Fruit fly (Drosophila melanogaster) whole organism, embryonic: ENCODE data around the gene Ir75b.

ENCODE experiments used
- CG10321 ChIP-seq: fragments of 200-800 bp; sonication (Bioruptor generic); IDR thresholded peaks from 2 replicates; pipeline ENCODE4 v1.3.6; 2022; ENCODE audit warnings: missing biosample characterization, missing genetic modification characterization
- CG12071 ChIP-seq: fragments of 200-800 bp; sonication (Bioruptor generic); optimal IDR thresholded peaks from 3 replicates; lab custom pipeline; 2018; ENCODE audit warnings: missing biosample characterization, mild to moderate bottlenecking, missing genetic modification characterization
- CG12299 ChIP-seq: fragments of 200-800 bp; sonication (Bioruptor generic); optimal IDR thresholded peaks from 2 replicates; lab custom pipeline; 2018; ENCODE audit warnings: missing biosample characterization, mild to moderate bottlenecking, missing genetic modification characterization
- CG12391 ChIP-seq: fragments of 200-800 bp; sonication (Bioruptor generic); optimal IDR thresholded peaks from 3 replicates; lab custom pipeline; 2018; ENCODE audit warnings: missing biosample characterization, mild to moderate bottlenecking, missing genetic modification characterization, moderate library complexity
- CG12659 ChIP-seq: fragments of 200-800 bp; sonication (Bioruptor generic); optimal IDR thresholded peaks from 3 replicates; lab custom pipeline; 2017; ENCODE audit warnings: mild to moderate bottlenecking, missing biosample characterization, missing genetic modification reagents, missing genetic modification characterization
- CG14014 ChIP-seq: fragments of 200-800 bp; sonication (Bioruptor generic); IDR thresholded peaks from 2 replicates; pipeline ENCODE4 v1.3.6; 2022; ENCODE audit warnings: missing biosample characterization, missing genetic modification characterization
- CG15011 ChIP-seq: fragments of 200-800 bp; sonication (Bioruptor generic); optimal IDR thresholded peaks from 3 replicates; lab custom pipeline; 2018; ENCODE audit warnings: missing biosample characterization, mild to moderate bottlenecking, missing genetic modification characterization
- CG15269 ChIP-seq: fragments of 200-800 bp; sonication (Bioruptor generic); optimal IDR thresholded peaks from 2 replicates; lab custom pipeline; 2018; ENCODE audit warnings: missing biosample characterization, mild to moderate bottlenecking, missing genetic modification characterization, moderate library complexity
- CG15514 ChIP-seq: fragments of 200-800 bp; sonication (Bioruptor generic); optimal IDR thresholded peaks from 3 replicates; lab custom pipeline; 2017; ENCODE audit warnings: missing biosample characterization, missing genetic modification characterization, mild to moderate bottlenecking, moderate library complexity, missing genetic modification reagents
- CG1602 ChIP-seq: fragments of 200-800 bp; sonication (Bioruptor generic); optimal IDR thresholded peaks from 3 replicates; lab custom pipeline; 2016; ENCODE audit warnings: missing biosample characterization, missing genetic modification characterization
- CG17361 ChIP-seq: fragments of 200-800 bp; sonication (Bioruptor generic); IDR thresholded peaks from 3 replicates; pipeline ENCODE4 v1.3.6; 2022; ENCODE audit warnings: missing biosample characterization, missing genetic modification characterization
- CG17829 ChIP-seq: fragments of 200-800 bp; optimal IDR thresholded peaks from 2 replicates; lab custom pipeline; 2019; ENCODE audit warnings: missing biosample characterization, mild to moderate bottlenecking, missing genetic modification characterization, moderate library complexity
- CG18619 ChIP-seq: fragments of 200-800 bp; sonication (Bioruptor generic); optimal IDR thresholded peaks from 3 replicates; lab custom pipeline; 2017; ENCODE audit warnings: missing biosample characterization, mild to moderate bottlenecking, missing genetic modification characterization
- CG2199 ChIP-seq: fragments of 200-800 bp; sonication (Bioruptor generic); IDR thresholded peaks from 3 replicates; pipeline ENCODE4 v1.3.6; 2022; ENCODE audit warnings: missing biosample characterization, missing genetic modification characterization
- CG2712 ChIP-seq: fragments of 200-800 bp; optimal IDR thresholded peaks from 3 replicates; lab custom pipeline; 2019; ENCODE audit warnings: missing biosample characterization, mild to moderate bottlenecking, missing genetic modification characterization, moderate library complexity
- CG31365 ChIP-seq: fragments of 200-800 bp; sonication (Bioruptor generic); optimal IDR thresholded peaks from 2 replicates; lab custom pipeline; 2018; ENCODE audit warnings: missing biosample characterization, mild to moderate bottlenecking, missing genetic modification characterization
- CG42726 ChIP-seq: fragments of 200-800 bp; sonication (Bioruptor generic); IDR thresholded peaks from 2 replicates; pipeline ENCODE4 v1.3.6; 2022; ENCODE audit warnings: missing biosample characterization, missing genetic modification characterization; ENCODE audit not compliant: partially characterized antibody
- CG4282 ChIP-seq: fragments of 200-800 bp; sonication (Bioruptor generic); optimal IDR thresholded peaks from 2 replicates; lab custom pipeline; 2016; ENCODE audit warnings: missing biosample characterization, missing genetic modification characterization
- CG43689 ChIP-seq: fragments of 200-800 bp; sonication (Bioruptor generic); IDR thresholded peaks from 2 replicates; pipeline ENCODE4 v1.3.6; 2022; ENCODE audit warnings: missing biosample characterization, missing genetic modification characterization
- CG6175 ChIP-seq: fragments of 200-800 bp; sonication (Bioruptor generic); IDR thresholded peaks from 3 replicates; pipeline ENCODE4 v1.3.6; 2022; ENCODE audit warnings: missing biosample characterization, missing genetic modification characterization
- CG7745 ChIP-seq: fragments of 200-800 bp; sonication (Bioruptor generic); optimal IDR thresholded peaks from 2 replicates; lab custom pipeline; 2018; ENCODE audit warnings: missing biosample characterization, mild to moderate bottlenecking, missing genetic modification characterization, moderate library complexity
- CG7786 ChIP-seq: fragments of 200-800 bp; sonication (Bioruptor generic); optimal IDR thresholded peaks from 2 replicates; lab custom pipeline; 2016; ENCODE audit warnings: missing biosample characterization, missing genetic modification characterization
- CG8478 ChIP-seq: fragments of >200 bp; optimal IDR thresholded peaks from 2 replicates; lab custom pipeline; 2018
- CG8924 ChIP-seq: fragments of 200-800 bp; optimal IDR thresholded peaks from 3 replicates; lab custom pipeline; 2019; ENCODE audit warnings: missing biosample characterization, mild to moderate bottlenecking, missing genetic modification characterization, moderate library complexity
- CG9437 ChIP-seq: fragments of 200-800 bp; sonication (Bioruptor generic); optimal IDR thresholded peaks from 2 replicates; lab custom pipeline; 2018; ENCODE audit warnings: missing biosample characterization, mild to moderate bottlenecking, missing genetic modification characterization
- Dp ChIP-seq: fragments of 200-800 bp; sonication (Bioruptor generic); optimal IDR thresholded peaks from 2 replicates; lab custom pipeline; 2018; ENCODE audit warnings: missing biosample characterization, mild to moderate bottlenecking, missing genetic modification characterization, moderate library complexity
- Drgx ChIP-seq: fragments of 200-800 bp; sonication (Bioruptor generic); IDR thresholded peaks from 2 replicates; pipeline ENCODE4 v1.3.6; 2022; ENCODE audit warnings: missing biosample characterization, missing genetic modification characterization
- Fer2 ChIP-seq: fragments of 200-800 bp; sonication (Bioruptor generic); optimal IDR thresholded peaks from 2 replicates; lab custom pipeline; 2018; ENCODE audit warnings: missing biosample characterization, mild to moderate bottlenecking, missing genetic modification characterization, moderate library complexity
- H15 ChIP-seq: fragments of 200-800 bp; sonication (Bioruptor generic); IDR thresholded peaks from 3 replicates; pipeline ENCODE4 v1.3.6; 2022; ENCODE audit warnings: missing biosample characterization, missing genetic modification characterization
- HLH3B ChIP-seq: fragments of 200-800 bp; sonication (Bioruptor generic); IDR thresholded peaks from 2 replicates; pipeline ENCODE4 v1.3.6; 2022; ENCODE audit warnings: missing biosample characterization, missing genetic modification characterization
- MESR4 ChIP-seq: fragments of 200-800 bp; sonication (Bioruptor generic); optimal IDR thresholded peaks from 2 replicates; lab custom pipeline; 2018; ENCODE audit warnings: missing biosample characterization, mild to moderate bottlenecking, missing genetic modification characterization, moderate library complexity
- Mrtf ChIP-seq: fragments of 200-800 bp; sonication (Bioruptor generic); IDR thresholded peaks from 3 replicates; pipeline ENCODE4 v1.3.6; 2022; ENCODE audit warnings: missing biosample characterization, missing genetic modification characterization
- Sin3A ChIP-seq: fragments of >200 bp; optimal IDR thresholded peaks from 2 replicates; lab custom pipeline; 2018
- YL-1 ChIP-seq: fragments of 200-800 bp; sonication (Bioruptor generic); optimal IDR thresholded peaks from 3 replicates; lab custom pipeline; 2017; ENCODE audit warnings: missing biosample characterization, mild to moderate bottlenecking, missing genetic modification characterization
- al ChIP-seq: fragments of 200-800 bp; sonication (Bioruptor generic); IDR thresholded peaks from 2 replicates; pipeline ENCODE4 v1.3.6; 2022; ENCODE audit warnings: missing biosample characterization, missing genetic modification characterization
- ara ChIP-seq: fragments of 200-800 bp; sonication (Bioruptor generic); IDR thresholded peaks from 2 replicates; pipeline ENCODE4 v1.3.6; 2022; ENCODE audit warnings: missing biosample characterization, missing genetic modification characterization
- chn ChIP-seq: fragments of 200-800 bp; sonication (Bioruptor generic); optimal IDR thresholded peaks from 2 replicates; lab custom pipeline; 2016; ENCODE audit warnings: missing biosample characterization, missing genetic modification characterization
- croc ChIP-seq: fragments of 200-800 bp; sonication (Bioruptor generic); conservative IDR thresholded peaks from 3 replicates; pipeline ENCODE4 v1.3.6; 2022; ENCODE audit warnings: missing biosample characterization, missing genetic modification characterization
- crp ChIP-seq, 2 experiments: fragments of 200-800 bp; sonication (Bioruptor generic); optimal IDR thresholded peaks; 2 replicates in 1 of 2; 3 replicates in 1 of 2; lab custom pipeline; 2017; ENCODE audit warnings: missing biosample characterization in 2 of 2, missing genetic modification characterization in 2 of 2, mild to moderate bottlenecking in 1 of 2, moderate library complexity in 1 of 2
- dan ChIP-seq: fragments of 200-800 bp; sonication (Bioruptor generic); IDR thresholded peaks from 2 replicates; pipeline ENCODE4 v1.3.6; 2022; ENCODE audit warnings: missing biosample characterization, missing genetic modification characterization
- dpn ChIP-seq, 2 experiments: fragments of 200-800 bp; sonication (Bioruptor generic); optimal IDR thresholded peaks; 3 replicates each; lab custom pipeline; 2016; ENCODE audit warnings: missing biosample characterization in 2 of 2, missing genetic modification characterization in 2 of 2
- fru ChIP-seq: fragments of >200 bp; optimal IDR thresholded peaks from 2 replicates; lab custom pipeline; 2017
- jumu ChIP-seq: fragments of 200-800 bp; sonication (Bioruptor generic); optimal IDR thresholded peaks from 3 replicates; lab custom pipeline; 2016; ENCODE audit warnings: missing biosample characterization, missing genetic modification characterization
- knrl ChIP-seq: fragments of 200-800 bp; sonication (Bioruptor generic); IDR thresholded peaks from 3 replicates; pipeline ENCODE4 v1.3.6; 2022; ENCODE audit warnings: missing biosample characterization, missing genetic modification characterization; ENCODE audit not compliant: partially characterized antibody
- lola ChIP-seq, 3 experiments: fragments of >200 bp in 2 of 3; fragments of 200-800 bp in 1 of 3; sonication (Bioruptor generic) in 1 of 3; optimal IDR thresholded peaks; 2 replicates each; lab custom pipeline; 2017 to 2019; ENCODE audit warnings: missing biosample characterization in 3 of 3, missing genetic modification characterization in 3 of 3, mild to moderate bottlenecking in 1 of 3, moderate library complexity in 1 of 3
- mam ChIP-seq: fragments of 200-800 bp; sonication (Bioruptor generic); optimal IDR thresholded peaks from 3 replicates; lab custom pipeline; 2016; ENCODE audit warnings: missing biosample characterization, missing genetic modification characterization
- p53 ChIP-seq: fragments of 200-800 bp; sonication (Bioruptor generic); optimal IDR thresholded peaks from 2 replicates; lab custom pipeline; 2016; ENCODE audit warnings: missing biosample characterization, missing genetic modification characterization
- peb ChIP-seq: fragments of 200-800 bp; sonication (Bioruptor generic); IDR thresholded peaks from 2 replicates; pipeline ENCODE4 v1.3.6; 2022; ENCODE audit warnings: missing biosample characterization, missing genetic modification characterization
- ranshi ChIP-seq: fragments of 200-800 bp; sonication (Bioruptor generic); IDR thresholded peaks from 2 replicates; pipeline ENCODE4 v1.3.6; 2022; ENCODE audit warnings: missing biosample characterization, missing genetic modification characterization
- scrt ChIP-seq: fragments of 200-800 bp; sonication (Bioruptor generic); optimal IDR thresholded peaks from 2 replicates; lab custom pipeline; 2018; ENCODE audit warnings: missing biosample characterization, mild to moderate bottlenecking, missing genetic modification characterization, moderate library complexity
- sens-2 ChIP-seq: fragments of 200-800 bp; sonication (Bioruptor generic); IDR thresholded peaks from 2 replicates; pipeline ENCODE4 v1.3.6; 2022; ENCODE audit warnings: missing biosample characterization, missing genetic modification characterization
- tio ChIP-seq: fragments of 200-800 bp; sonication (Bioruptor generic); optimal IDR thresholded peaks from 2 replicates; lab custom pipeline; 2017; ENCODE audit warnings: missing biosample characterization, missing genetic modification characterization, inconsistent platforms
- twi ChIP-seq: fragments of 200-800 bp; optimal IDR thresholded peaks from 2 replicates; lab custom pipeline; 2019; ENCODE audit warnings: missing biosample characterization, mild to moderate bottlenecking, missing genetic modification characterization, moderate library complexity
- yki ChIP-seq: fragments of >200 bp; optimal IDR thresholded peaks from 3 replicates; lab custom pipeline; 2018

Gene Ir75b

dm6 chr3L:17849517-17849916 lies 29.5 kb upstream of the Ir75b start, which contains the start of gene TrpRS-m (continued):
- TF ChIP-seq sens-2 (GFP tag; lab: Robert Waterston, UW) (no peak), al (GFP tag; lab: Robert Waterston, UW) (no peak), YL-1 (peak; percentile 60), CG8478 (lab: Kevin White, UChicago) (no peak), Sin3A (lab: Kevin White, UChicago) (no peak), Dp (GFP tag; lab: Kevin White, UChicago) (no peak), CG42726 (no peak), CG15269 (tag; lab: Kevin White, UChicago) (peak; percentile 6), dan (GFP tag; lab: Robert Waterston, UW) (no peak), HLH3B (no peak), fru (no peak), CG12391 (tag; lab: Kevin White, UChicago) (peak; percentile 23), CG12299 (tag; lab: Kevin White, UChicago) (no peak), CG15514 (GFP tag; lab: Kevin White, UChicago) (peak; percentile 33), CG15011 (GFP tag; lab: Kevin White, UChicago) (no peak), CG31365 (tag; lab: Kevin White, UChicago) (no peak), scrt (no peak), CG18619 (GFP tag; lab: Kevin White, UChicago) (no peak), peb (GFP tag; lab: Robert Waterston, UW) (no peak), crp (GFP tag; optimal IDR thresholded peaks at IDR 0.05; lab: Kevin White, UChicago) (peak; percentile 18 to 85), CG7786 (GFP tag; lab: Kevin White, UChicago) (no peak), CG1602 (GFP tag; lab: Kevin White, UChicago) (no peak), CG43689 (no peak), mam (GFP tag; lab: Kevin White, UChicago) (no peak), Mrtf (GFP tag; lab: Robert Waterston, UW) (no peak), CG12659 (GFP tag; lab: Kevin White, UChicago) (peak; percentile 5), CG17361 (no peak), Fer2 (tag; lab: Kevin White, UChicago) (no peak), chn (GFP tag; lab: Kevin White, UChicago) (no peak), H15 (GFP tag; lab: Robert Waterston, UW) (no peak), CG14014 (GFP tag; lab: Robert Waterston, UW) (no peak), CG6175 (GFP tag; lab: Robert Waterston, UW) (no peak), Drgx (no peak), yki (no peak), CG9437 (GFP tag; lab: Kevin White, UChicago) (no peak), ara (GFP tag; lab: Robert Waterston, UW) (no peak), CG10321 (no peak), dpn (GFP tag; optimal IDR thresholded peaks at IDR 0.05; lab: Kevin White, UChicago) (no peak), p53 (no peak), CG7745 (tag; lab: Kevin White, UChicago) (no peak), croc (no peak), MESR4 (GFP tag; lab: Kevin White, UChicago) (peak; percentile 19), CG2712 (tag; lab: Kevin White, UChicago) (peak; percentile 28), lola (GFP tag; optimal IDR thresholded peaks at IDR 0.05; lab: Kevin White, UChicago) (no peak), ranshi (no peak), tio (GFP tag; lab: Kevin White, UChicago) (no peak), CG12071 (GFP tag; lab: Kevin White, UChicago) (no peak), jumu (no peak), twi (no peak), knrl (GFP tag; lab: Robert Waterston, UW) (no peak), CG17829 (tag; lab: Kevin White, UChicago) (peak; percentile 16), CG8924 (no peak), CG2199 (GFP tag; lab: Robert Waterston, UW) (no peak), CG4282 (GFP tag; lab: Kevin White, UChicago) (no peak)
